ENCODE assay signal across 1 worm cellular context in the genomic region with DNA sequence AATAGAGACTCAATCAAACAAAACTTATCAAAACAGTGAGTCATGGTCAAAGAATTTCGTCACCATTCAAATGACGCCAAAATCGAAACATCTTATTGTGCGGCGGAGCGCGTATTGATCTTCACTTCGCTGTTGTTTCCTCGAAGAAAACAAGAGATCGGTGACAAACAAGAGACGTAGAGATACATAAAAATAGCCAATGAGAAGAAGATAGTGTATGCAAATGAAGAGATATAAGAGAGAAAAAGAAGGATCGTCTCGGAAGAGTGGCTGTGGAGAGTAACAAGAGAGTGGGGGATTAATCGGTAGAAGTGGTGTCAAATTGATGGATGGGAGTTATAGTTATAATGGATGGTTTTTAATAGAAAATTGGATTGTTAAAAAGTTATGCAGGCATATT.
TF ChIP-seq lines count a peak whose summit lies in the region.

No protein-coding gene starts in this region.

TF ChIP-seq in whole organism, L1 larva, 84 proteins besides CTCF, POLR2A, EP300 and RAD21 (continued from another document):
- TF ChIP-seq mdl-1 (tag; optimal IDR thresholded peaks at IDR 0.05; lab: Kevin White, UChicago) (no peak), unc-30 (tag; optimal IDR thresholded peaks at IDR 0.05; lab: Kevin White, UChicago) (no peak), lin-13 (GFP tag; optimal IDR thresholded peaks at IDR 0.05; lab: Kevin White, UChicago) (peak; percentile 6)
TF ChIP-seq in whole organism, L1 larva: peak in this region for 32.
